Fruit fly (Drosophila melanogaster) whole organism: ENCODE results near the gene Acp36DE.

Source experiments
- CG8478 ChIP-seq: fragments of >200 bp; optimal IDR thresholded peaks from 2 replicates; lab custom pipeline; 2018; ENCODE audit warnings: inconsistent platforms
- Dll ChIP-seq: fragments of >200 bp; optimal IDR thresholded peaks from 2 replicates; lab custom pipeline; 2017
- EcR ChIP-seq, 2 experiments: fragments of >200 bp; optimal IDR thresholded peaks; 2 replicates each; lab custom pipeline; 2017; ENCODE audit warnings: missing biosample characterization in 2 of 2, missing genetic modification characterization in 2 of 2, missing genetic modification reagents in 2 of 2
- pan ChIP-seq: fragments of >200 bp; optimal IDR thresholded peaks from 2 replicates; lab custom pipeline; 2017
- psq ChIP-seq: fragments of >200 bp; optimal IDR thresholded peaks from 2 replicates; lab custom pipeline; 2017
- usp ChIP-seq: fragments of >200 bp; optimal IDR thresholded peaks from 2 replicates; lab custom pipeline; 2017; ENCODE audit warnings: missing biosample characterization, missing genetic modification characterization, mixed read lengths

Acp36DE gene

dm6 chr2L:18308652-18309051 is 50.2 kb downstream of the Acp36DE start:
- TF ChIP-seq psq (lab: Kevin White, UChicago) (no peak), Dll (lab: Kevin White, UChicago) (no peak), pan (no peak), CG8478 (lab: Kevin White, UChicago) (no peak), EcR (GFP tag; optimal IDR thresholded peaks at IDR 0.05; lab: Kevin White, UChicago) (no peak), usp (GFP tag; lab: Kevin White, UChicago) (no peak)

dm6 chr2L:18307823-18308222 is 51.0 kb downstream of the Acp36DE start:
- TF ChIP-seq pan = no peak
- no peak for TF ChIP-seq CG8478 (lab: Kevin White, UChicago)
- no peak for TF ChIP-seq psq (lab: Kevin White, UChicago)
